Worm (Caenorhabditis elegans): ENCODE data around the gene gba-4.
A peak's percentile ranks its signal among the peaks of the same experiment; 100 is the strongest.

Gene gba-4

ce11 chrIV:5374946-5375345 is 24.2 kb upstream of the gba-4 start:
- no peak for TF ChIP-seq dao-5 (tag; optimal IDR thresholded peaks at IDR 0.05)
- no peak for TF ChIP-seq W03F9.2 (tag; optimal IDR thresholded peaks at IDR 0.05)
- TF ChIP-seq him-1 (tag; optimal IDR thresholded peaks at IDR 0.05): no peak

ce11 chrIV:5374321-5374720 is 23.6 kb upstream of the gba-4 start:
- no peak for TF ChIP-seq him-1 (tag; optimal IDR thresholded peaks at IDR 0.05)
- no peak for TF ChIP-seq dao-5 (tag; optimal IDR thresholded peaks at IDR 0.05)
- no peak for TF ChIP-seq W03F9.2 (tag; optimal IDR thresholded peaks at IDR 0.05)

DNA sequence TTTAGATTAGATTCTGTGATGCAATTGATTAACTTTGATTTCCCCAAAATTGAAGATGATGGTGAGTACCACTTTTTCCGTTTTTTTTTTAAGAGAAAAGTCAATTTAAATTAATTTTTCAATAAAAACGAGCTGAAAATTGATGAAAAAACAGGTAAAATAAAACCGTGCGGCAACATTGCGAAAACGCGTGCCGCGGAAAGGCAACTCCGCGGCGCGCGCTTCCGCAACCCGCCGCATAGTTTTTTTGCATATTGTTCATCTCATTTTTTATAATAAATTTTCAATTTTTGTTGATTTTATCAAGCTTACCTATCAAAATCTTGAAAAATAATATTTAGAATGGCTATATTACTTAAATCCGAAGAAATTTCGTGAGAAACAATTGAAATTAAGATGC is 20.2 kb upstream of the gba-4 start:
- no peak for TF ChIP-seq him-1 (tag; optimal IDR thresholded peaks at IDR 0.05)
- no peak for TF ChIP-seq dao-5 (tag; optimal IDR thresholded peaks at IDR 0.05)
- no peak for TF ChIP-seq W03F9.2 (tag; optimal IDR thresholded peaks at IDR 0.05)

- TF ChIP-seq dao-5 (tag; optimal IDR thresholded peaks at IDR 0.05) (no peak), him-1 (tag; optimal IDR thresholded peaks at IDR 0.05) (no peak), W03F9.2 (tag; optimal IDR thresholded peaks at IDR 0.05) (no peak)
Measured at ce11 chrIV:5369414-5369813, 18.7 kb upstream of the gba-4 start, which contains the start of gene F41H10.3. Gene F41H10.3 (plus strand): TSS chrIV:5369801.

ce11 chrIV:5368860-5369259 is 18.2 kb upstream of the gba-4 start:
- TF ChIP-seq W03F9.2 (tag; optimal IDR thresholded peaks at IDR 0.05) (peak; percentile 46), him-1 (tag; optimal IDR thresholded peaks at IDR 0.05) (no peak), dao-5 (tag; optimal IDR thresholded peaks at IDR 0.05) (no peak)

DNA sequence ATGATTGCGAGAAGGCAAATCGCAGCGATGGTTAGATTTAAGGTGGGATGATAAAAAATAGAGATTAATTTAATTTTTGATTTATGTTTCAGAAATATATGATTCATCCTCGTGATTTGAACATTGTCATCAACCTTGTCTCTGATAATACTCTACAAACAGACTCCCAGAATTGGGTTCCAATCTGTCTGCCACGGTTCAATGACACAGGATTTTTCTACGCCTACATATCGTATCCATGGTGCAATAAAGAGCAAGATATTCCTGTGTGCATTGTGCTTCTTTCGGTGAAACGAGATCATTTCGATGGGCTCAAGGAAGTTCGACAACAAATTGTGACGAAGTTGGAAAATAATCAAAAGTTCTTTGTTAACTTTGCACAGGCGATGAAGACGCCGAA is 17.2 kb upstream of the gba-4 start:
- TF ChIP-seq him-1 (tag; optimal IDR thresholded peaks at IDR 0.05): no peak
- TF ChIP-seq dao-5 (tag; optimal IDR thresholded peaks at IDR 0.05): no peak

- no peak for TF ChIP-seq W03F9.2 (tag; optimal IDR thresholded peaks at IDR 0.05)
- TF ChIP-seq dao-5 (tag; optimal IDR thresholded peaks at IDR 0.05): no peak
- TF ChIP-seq him-1 (tag; optimal IDR thresholded peaks at IDR 0.05): no peak
Measured at ce11 chrIV:5366567-5366966, 15.9 kb upstream of the gba-4 start, which contains the start of gene sand-1. Gene sand-1 (plus strand): TSS chrIV:5366867.

ce11 chrIV:5364135-5364609 is 13.5 kb upstream of the gba-4 start, which contains the start of the genes hda-6 and F41H10.4:
Gene hda-6 (minus strand): TSS chrIV:5364306.
Gene F41H10.4 (plus strand): TSS chrIV:5364559.
- TF ChIP-seq W03F9.2 (tag; optimal IDR thresholded peaks at IDR 0.05): peak; percentile 94
- TF ChIP-seq him-1 (tag; optimal IDR thresholded peaks at IDR 0.05): no peak

DNA sequence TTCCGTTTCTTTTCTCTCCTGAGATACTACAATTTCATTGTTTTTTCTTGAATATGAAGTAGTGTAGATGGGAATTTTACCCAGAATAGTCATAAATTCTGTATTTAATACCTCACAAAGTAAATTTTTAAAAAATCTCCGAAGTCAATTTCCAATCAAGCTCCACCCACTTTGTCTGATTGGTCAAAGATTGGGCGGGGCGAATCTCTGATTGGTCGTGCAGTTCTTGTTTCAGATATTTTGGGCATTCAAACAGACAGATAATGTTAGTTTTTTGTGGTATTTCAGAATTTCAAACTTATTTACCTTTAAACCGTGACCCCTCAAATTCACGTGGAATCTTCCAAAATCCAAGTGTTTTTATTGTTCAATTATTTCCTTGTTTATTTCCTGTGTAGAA is 9.8 kb upstream of the gba-4 start, which contains the start of gene F41H10.5:
TSS of gene F41H10.5 (plus strand) at position 375 of the 400 bp plus-strand sequence.
- no peak for TF ChIP-seq dao-5 (tag; optimal IDR thresholded peaks at IDR 0.05)
- TF ChIP-seq him-1 (tag; optimal IDR thresholded peaks at IDR 0.05): no peak
- no peak for TF ChIP-seq W03F9.2 (tag; optimal IDR thresholded peaks at IDR 0.05)

DNA sequence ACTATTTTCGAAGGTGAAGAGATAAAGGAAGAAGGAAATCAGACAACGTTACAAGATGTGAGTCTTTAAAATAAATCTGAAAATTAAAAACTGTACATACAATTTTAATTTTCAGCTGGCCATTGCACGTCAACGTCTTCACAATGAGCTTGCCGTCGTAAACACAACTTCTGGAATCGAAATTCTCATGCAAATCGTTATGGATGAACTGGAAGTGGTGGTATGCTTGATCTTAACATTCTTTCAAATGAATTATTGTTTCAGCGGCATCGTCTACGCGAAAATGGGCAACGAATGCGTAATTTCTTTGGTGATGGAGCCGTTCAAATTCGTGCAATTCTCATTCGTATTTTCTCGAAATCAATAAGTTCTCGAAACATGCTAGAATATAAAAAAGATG is 3.9 kb upstream of the gba-4 start:
- TF ChIP-seq dao-5 (tag; optimal IDR thresholded peaks at IDR 0.05): no peak
- TF ChIP-seq him-1 (tag; optimal IDR thresholded peaks at IDR 0.05): no peak
- TF ChIP-seq W03F9.2 (tag; optimal IDR thresholded peaks at IDR 0.05): no peak

DNA sequence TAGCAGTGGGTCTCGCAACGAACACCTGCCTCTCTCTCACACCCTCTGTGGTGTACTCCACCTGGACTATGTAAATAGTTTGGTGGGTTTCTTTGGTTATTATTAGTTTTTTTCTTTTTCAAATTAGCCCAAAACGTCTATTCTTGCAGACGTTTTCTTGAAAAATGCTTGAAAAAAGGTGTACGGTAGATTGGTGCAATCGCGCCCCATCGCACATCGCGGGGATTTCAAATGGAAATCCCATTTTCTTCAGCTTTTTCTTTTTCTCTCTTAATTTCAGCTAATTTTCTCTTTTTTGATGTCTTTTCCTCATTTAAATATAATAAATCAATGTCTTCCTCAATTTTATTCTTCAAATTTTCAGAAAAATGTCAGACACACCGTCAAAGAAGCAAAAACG is 3.4 kb upstream of the gba-4 start, which contains the start of gene Y4C6B.1:
TSS of gene Y4C6B.1 (plus strand) at position 365 of the 400 bp plus-strand sequence.
- no peak for TF ChIP-seq him-1 (tag; optimal IDR thresholded peaks at IDR 0.05)

DNA sequence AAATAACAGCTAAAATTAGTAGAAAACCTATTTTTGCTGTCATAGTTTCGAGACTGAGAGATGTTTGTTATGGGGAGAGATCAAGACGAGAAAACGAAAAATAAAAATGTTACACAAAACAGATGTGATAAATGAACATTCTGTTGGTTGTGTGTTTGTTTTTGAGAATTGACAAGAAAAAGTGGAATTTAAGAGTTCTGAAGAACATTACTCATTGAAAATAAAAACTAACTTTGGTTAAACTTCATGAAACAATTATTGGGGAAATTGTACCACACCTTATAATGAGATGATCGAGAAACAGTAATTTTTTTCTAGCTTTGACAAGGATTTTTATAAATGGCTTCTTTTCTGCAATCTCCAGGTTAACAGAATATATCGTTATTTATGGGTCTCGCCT is 2.7 kb upstream of the gba-4 start, which contains the start of gene Y4C6B.7:
TSS of gene Y4C6B.7 (minus strand) at position 101 of the 400 bp plus-strand sequence.
- no peak for TF ChIP-seq W03F9.2 (tag; optimal IDR thresholded peaks at IDR 0.05)
- TF ChIP-seq him-1 (tag; optimal IDR thresholded peaks at IDR 0.05): no peak
- TF ChIP-seq dao-5 (tag; optimal IDR thresholded peaks at IDR 0.05): no peak

ce11 chrIV:5344168-5344567 is 6.5 kb downstream of the gba-4 start:
- TF ChIP-seq dao-5 (tag; optimal IDR thresholded peaks at IDR 0.05) (no peak), W03F9.2 (tag; optimal IDR thresholded peaks at IDR 0.05) (peak; percentile 10)

DNA sequence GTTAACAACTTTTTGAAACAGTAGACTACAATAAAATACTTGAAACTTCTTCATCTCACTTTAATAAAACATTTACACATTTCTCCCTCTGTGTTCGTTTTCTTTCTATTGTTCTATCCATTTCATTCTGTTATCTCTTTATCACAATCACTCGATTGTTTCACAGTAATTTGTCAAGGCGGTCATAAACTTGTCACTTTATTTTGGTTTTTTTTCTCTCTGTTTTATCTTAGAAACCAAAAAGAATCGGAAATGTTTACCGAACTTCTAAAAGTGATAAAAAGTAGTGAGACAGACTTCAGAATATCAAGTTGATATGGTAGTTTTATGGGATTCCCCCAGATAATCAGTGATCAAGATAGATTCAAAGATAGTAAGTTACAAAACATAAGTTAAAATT is 11.4 kb downstream of the gba-4 start, which contains the start of gene Y4C6B.2:
TSS of gene Y4C6B.2 (plus strand) at position 320 of the 400 bp plus-strand sequence.
- no peak for TF ChIP-seq W03F9.2 (tag; optimal IDR thresholded peaks at IDR 0.05)
- no peak for TF ChIP-seq him-1 (tag; optimal IDR thresholded peaks at IDR 0.05)
- TF ChIP-seq dao-5 (tag; optimal IDR thresholded peaks at IDR 0.05): no peak

- no peak for TF ChIP-seq him-1 (tag; optimal IDR thresholded peaks at IDR 0.05)
- no peak for TF ChIP-seq W03F9.2 (tag; optimal IDR thresholded peaks at IDR 0.05)
- no peak for TF ChIP-seq dao-5 (tag; optimal IDR thresholded peaks at IDR 0.05)
Measured at ce11 chrIV:5337649-5338048, 13.0 kb downstream of the gba-4 start.
